Fruit fly (Drosophila melanogaster): ENCODE data around the gene Arl1.

dm6 chr3L:15953892-15954291, 29.0 kb upstream of the Arl1 start:
- TF ChIP-seq Hr96 (GFP tag; optimal IDR thresholded peaks at IDR 0.05) (no peak), ovo (GFP tag; optimal IDR thresholded peaks at IDR 0.05) (no peak), Crg-1 (GFP tag; optimal IDR thresholded peaks at IDR 0.05) (no peak), kay (GFP tag; ENCODE audit: borderline replicate concordance) (no peak), CG5204 (GFP tag; optimal IDR thresholded peaks at IDR 0.05) (no peak), CG33017 (tag; optimal IDR thresholded peaks at IDR 0.05) (no peak), CG7101 (tag; optimal IDR thresholded peaks at IDR 0.05) (no peak)

All from whole organism, adult.